Fruit fly (Drosophila melanogaster): Measurements from ENCODE around the gene Ucp4C.

The Ucp4C gene

DNA sequence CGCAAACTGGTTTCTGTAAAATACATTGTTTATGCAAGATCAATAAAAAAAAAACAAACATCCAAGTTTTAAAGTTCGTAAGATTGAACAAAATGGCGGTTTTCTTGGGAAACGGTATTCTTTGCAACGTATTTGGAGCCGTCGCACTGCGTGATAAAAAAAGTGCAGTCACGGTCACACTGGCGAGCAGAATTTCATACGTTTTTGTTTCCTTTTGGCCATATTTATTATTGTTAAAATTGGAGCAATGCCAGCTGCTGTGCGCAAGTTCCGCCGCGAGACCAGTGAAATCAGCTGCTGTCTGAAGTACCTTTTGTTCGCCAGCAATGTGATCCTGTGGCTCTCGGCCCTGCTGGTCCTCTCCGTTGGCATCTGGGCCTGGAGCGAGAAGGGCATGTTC is 31.7 kb downstream of the Ucp4C start, which contains the start of gene Tsp26A (continued):
- no peak for TF ChIP-seq unpg (GFP tag; optimal IDR thresholded peaks at IDR 0.05)
- no peak for TF ChIP-seq HLH4C (GFP tag; IDR thresholded peaks at IDR 0.05; ENCODE audit: partially characterized antibody)
- 0 out of 2 replicates have a peak, but pooled peaks have one; percentile 16 for TF ChIP-seq ranshi (GFP tag; IDR thresholded peaks at IDR 0.05)
- TF ChIP-seq stwl (tag; optimal IDR thresholded peaks at IDR 0.05), result peak; percentile 55
- TF ChIP-seq CG17568 (GFP tag; optimal IDR thresholded peaks at IDR 0.05), result no peak
- peak; percentile 63 for TF ChIP-seq MBD-R2 (GFP tag; IDR thresholded peaks at IDR 0.05)
- no peak for TF ChIP-seq Pdp1 (GFP tag; optimal IDR thresholded peaks at IDR 0.05)
- TF ChIP-seq YL-1 (GFP tag; optimal IDR thresholded peaks at IDR 0.05), result no peak
- no peak for TF ChIP-seq CG15073 (GFP tag; optimal IDR thresholded peaks at IDR 0.05)
- no peak for TF ChIP-seq CG16815 (GFP tag; optimal IDR thresholded peaks at IDR 0.05)
- TF ChIP-seq Chrac-16 (GFP tag; optimal IDR thresholded peaks at IDR 0.05), result no peak
- TF ChIP-seq CG31388 (GFP tag; optimal IDR thresholded peaks at IDR 0.05), result no peak
- no peak for TF ChIP-seq CG17186 (GFP tag; optimal IDR thresholded peaks at IDR 0.05)
- TF ChIP-seq phol (tag; optimal IDR thresholded peaks at IDR 0.05), result peak; percentile 93
- no peak for TF ChIP-seq CG1792 (GFP tag; optimal IDR thresholded peaks at IDR 0.05)
- no peak for TF ChIP-seq CG34224 (GFP tag; IDR thresholded peaks at IDR 0.05; ENCODE audit: partially characterized antibody)
- TF ChIP-seq CG6791 (GFP tag; IDR thresholded peaks at IDR 0.05; ENCODE audit: partially characterized antibody), result 0 out of 3 replicates have a peak, but pooled peaks have one; percentile 35
- TF ChIP-seq zfh1 (GFP tag; IDR thresholded peaks at IDR 0.05), result peak; percentile 27; the same call in 1 of the 3 replicates
- TF ChIP-seq CG17829 (tag; optimal IDR thresholded peaks at IDR 0.05), result no peak
- no peak for TF ChIP-seq ro (GFP tag; IDR thresholded peaks at IDR 0.05)
- no peak for TF ChIP-seq lilli (GFP tag; optimal IDR thresholded peaks at IDR 0.05)
- TF ChIP-seq ara (GFP tag; IDR thresholded peaks at IDR 0.05), result no peak
- TF ChIP-seq mam (GFP tag; optimal IDR thresholded peaks at IDR 0.05), result no peak
- no peak for TF ChIP-seq gsb-n (tag; optimal IDR thresholded peaks at IDR 0.05)
- TF ChIP-seq bsh (GFP tag; optimal IDR thresholded peaks at IDR 0.05), result no peak
- TF ChIP-seq Dp (GFP tag; optimal IDR thresholded peaks at IDR 0.05), result peak; percentile 47
- TF ChIP-seq esg (GFP tag; conservative IDR thresholded peaks at IDR 0.05), result no peak
- no peak for TF ChIP-seq hb (GFP tag; IDR thresholded peaks at IDR 0.05; ENCODE audit: partially characterized antibody)
- TF ChIP-seq Nf-YA (GFP tag; IDR thresholded peaks at IDR 0.05), result no peak
- no peak for TF ChIP-seq CHES-1-like (GFP tag; optimal IDR thresholded peaks at IDR 0.05)
- no peak for TF ChIP-seq Drgx (GFP tag; IDR thresholded peaks at IDR 0.05)
- no peak for TF ChIP-seq ttk (GFP tag; IDR thresholded peaks at IDR 0.05)
- TF ChIP-seq al (GFP tag; IDR thresholded peaks at IDR 0.05), result no peak
- no peak for TF ChIP-seq CG17802 (tag; optimal IDR thresholded peaks at IDR 0.05)
- no peak for TF ChIP-seq Doc2 (GFP tag; IDR thresholded peaks at IDR 0.05)
- TF ChIP-seq cwo (GFP tag; optimal IDR thresholded peaks at IDR 0.05), result no peak
- TF ChIP-seq CoRest (tag; optimal IDR thresholded peaks at IDR 0.05), result peak; percentile 15
- TF ChIP-seq Fer3 (tag; optimal IDR thresholded peaks at IDR 0.05), result no peak

dm6 chr2L:6006508-6007232 is 38.3 kb downstream of the Ucp4C start, which contains the start of gene Gal:
TSS of gene Gal (minus strand) at chr2L:6006827.
- no peak for TF ChIP-seq Lhr (GFP tag; optimal IDR thresholded peaks at IDR 0.05)
- no peak for TF ChIP-seq pan (optimal IDR thresholded peaks at IDR 0.05)
- TF ChIP-seq pan (GFP tag; optimal IDR thresholded peaks at IDR 0.05 in 1 of 2, IDR thresholded peaks at IDR 0.05 in 1 of 2), result no peak
- peak; percentile 83 for TF ChIP-seq sug (tag; optimal IDR thresholded peaks at IDR 0.05)
- TF ChIP-seq Opbp (GFP tag; IDR thresholded peaks at IDR 0.05; ENCODE audit: partially characterized antibody), result no peak
- TF ChIP-seq CG3065 (GFP tag; optimal IDR thresholded peaks at IDR 0.05), result no peak
- TF ChIP-seq CG18262 (tag; optimal IDR thresholded peaks at IDR 0.05), result no peak
- TF ChIP-seq H15 (GFP tag; IDR thresholded peaks at IDR 0.05), result no peak
- TF ChIP-seq CG11560 (tag; IDR thresholded peaks at IDR 0.05), result no peak
- TF ChIP-seq GATAe (GFP tag; conservative IDR thresholded peaks at IDR 0.05), result no peak
- TF ChIP-seq gce (GFP tag; IDR thresholded peaks at IDR 0.05), result no peak
- no peak for TF ChIP-seq CG4707 (GFP tag; optimal IDR thresholded peaks at IDR 0.05)
- TF ChIP-seq crp (GFP tag; optimal IDR thresholded peaks at IDR 0.05), result no peak
- TF ChIP-seq sens-2 (GFP tag; IDR thresholded peaks at IDR 0.05), result no peak
